Worm (Caenorhabditis elegans): Measurements from ENCODE around the gene M03C11.3.

- no peak for TF ChIP-seq ceh-82 (tag; optimal IDR thresholded peaks at IDR 0.05)
- no peak for TF ChIP-seq ceh-16 (tag; optimal IDR thresholded peaks at IDR 0.05)
- TF ChIP-seq elt-3 (tag; optimal IDR thresholded peaks at IDR 0.05): no peak
- TF ChIP-seq pha-4 (tag; optimal IDR thresholded peaks at IDR 0.05): no peak
- TF ChIP-seq unc-62 (GFP tag; optimal IDR thresholded peaks at IDR 0.05): no peak
- TF ChIP-seq zag-1 (tag; optimal IDR thresholded peaks at IDR 0.05): no peak
- no peak for TF ChIP-seq skn-1 (tag; optimal IDR thresholded peaks at IDR 0.05)
- no peak for TF ChIP-seq nhr-76 (tag; optimal IDR thresholded peaks at IDR 0.05)
- TF ChIP-seq aly-2 (tag; optimal IDR thresholded peaks at IDR 0.05): no peak
- TF ChIP-seq egl-27 (tag; optimal IDR thresholded peaks at IDR 0.05): no peak
- no peak for TF ChIP-seq ama-1 (optimal IDR thresholded peaks at IDR 0.05)
- no peak for TF ChIP-seq ceh-9 (tag; optimal IDR thresholded peaks at IDR 0.05)
- TF ChIP-seq sea-2 (GFP tag; optimal IDR thresholded peaks at IDR 0.05): no peak
Observed at ce11 chrIII:10379632-10380031, 25.2 kb upstream of the M03C11.3 start.
